Fruit fly (Drosophila melanogaster) whole organism, embryonic: Measurements from ENCODE around the gene CG1640.

ENCODE experiments used
- Antp ChIP-seq: fragments of 200-800 bp; sonication (Bioruptor generic); optimal IDR thresholded peaks from 3 replicates; lab custom pipeline; 2016; ENCODE audit warnings: missing biosample characterization, missing genetic modification characterization
- B-H1 ChIP-seq: fragments of 200-800 bp; sonication (Bioruptor generic); IDR thresholded peaks from 3 replicates; pipeline ENCODE4 v1.3.6; 2022; ENCODE audit warnings: missing biosample characterization, missing genetic modification characterization
- Blimp-1 ChIP-seq: fragments of 200-800 bp; sonication (Bioruptor generic); optimal IDR thresholded peaks from 3 replicates; lab custom pipeline; 2018; ENCODE audit warnings: missing biosample characterization, missing genetic modification characterization, mild to moderate bottlenecking, moderate library complexity, missing genetic modification reagents
- CG10209 ChIP-seq: fragments of 200-800 bp; sonication (Bioruptor generic); optimal IDR thresholded peaks from 3 replicates; lab custom pipeline; 2017; ENCODE audit warnings: missing biosample characterization, mild to moderate bottlenecking, missing genetic modification characterization, missing genetic modification reagents
- CG10462 ChIP-seq: fragments of 200-800 bp; sonication (Bioruptor generic); optimal IDR thresholded peaks from 2 replicates; lab custom pipeline; 2016; ENCODE audit warnings: missing biosample characterization, missing genetic modification characterization
- CG12155 ChIP-seq: fragments of 200-800 bp; sonication (Bioruptor generic); optimal IDR thresholded peaks from 3 replicates; lab custom pipeline; 2016; ENCODE audit warnings: missing biosample characterization, missing genetic modification characterization
- CG13624 ChIP-seq: fragments of 200-800 bp; sonication (Bioruptor generic); optimal IDR thresholded peaks from 2 replicates; lab custom pipeline; 2016; ENCODE audit warnings: missing biosample characterization, missing genetic modification characterization
- CG1647 ChIP-seq: fragments of 200-800 bp; sonication (Bioruptor generic); optimal IDR thresholded peaks from 3 replicates; lab custom pipeline; 2016; ENCODE audit warnings: missing biosample characterization, missing genetic modification characterization
- CG2116 ChIP-seq: fragments of 200-800 bp; sonication (Bioruptor generic); optimal IDR thresholded peaks from 3 replicates; lab custom pipeline; 2018; ENCODE audit warnings: missing biosample characterization, mild to moderate bottlenecking, missing genetic modification characterization
- CG2202 ChIP-seq: fragments of 200-800 bp; sonication (Bioruptor generic); optimal IDR thresholded peaks from 2 replicates; lab custom pipeline; 2018; ENCODE audit warnings: missing biosample characterization, mild to moderate bottlenecking, missing genetic modification characterization
- CG3281 ChIP-seq: fragments of 200-800 bp; sonication (Bioruptor generic); optimal IDR thresholded peaks from 3 replicates; lab custom pipeline; 2017; ENCODE audit warnings: missing biosample characterization, mild to moderate bottlenecking, missing genetic modification characterization
- CG33557 ChIP-seq: fragments of 200-800 bp; sonication (Bioruptor generic); optimal IDR thresholded peaks from 2 replicates; lab custom pipeline; 2019; ENCODE audit warnings: missing biosample characterization, mild to moderate bottlenecking, missing genetic modification characterization, moderate library complexity
- CG4820 ChIP-seq: fragments of 200-800 bp; sonication (Bioruptor generic); optimal IDR thresholded peaks from 3 replicates; lab custom pipeline; 2016; ENCODE audit warnings: missing biosample characterization, missing genetic modification characterization
- CG5953 ChIP-seq: fragments of 200-800 bp; sonication (Bioruptor generic); IDR thresholded peaks from 2 replicates; pipeline ENCODE4 v1.3.6; 2022; ENCODE audit warnings: missing biosample characterization, missing genetic modification characterization
- CG6272 ChIP-seq: fragments of 200-800 bp; sonication (Bioruptor generic); IDR thresholded peaks from 2 replicates; pipeline ENCODE4 v1.3.6; 2022; ENCODE audit warnings: missing biosample characterization, missing genetic modification characterization
- CG6683 ChIP-seq: fragments of 200-800 bp; sonication (Bioruptor generic); optimal IDR thresholded peaks from 2 replicates; lab custom pipeline; 2017; ENCODE audit warnings: missing biosample characterization, mild to moderate bottlenecking, missing genetic modification characterization, missing genetic modification reagents
- CG7372 ChIP-seq: fragments of 200-800 bp; sonication (Bioruptor generic); IDR thresholded peaks from 2 replicates; pipeline ENCODE4 v1.3.6; 2022; ENCODE audit warnings: missing biosample characterization, missing genetic modification characterization
- CG7786 ChIP-seq: fragments of 200-800 bp; sonication (Bioruptor generic); optimal IDR thresholded peaks from 2 replicates; lab custom pipeline; 2016; ENCODE audit warnings: missing biosample characterization, missing genetic modification characterization
- CG7928 ChIP-seq: fragments of 200-800 bp; sonication (Bioruptor generic); optimal IDR thresholded peaks from 2 replicates; lab custom pipeline; 2017; ENCODE audit warnings: missing biosample characterization, mild to moderate bottlenecking, missing genetic modification characterization
- CG8290 ChIP-seq, 3 experiments: fragments of 200-800 bp; sonication (Bioruptor generic); optimal IDR thresholded peaks; 2 replicates each; lab custom pipeline; 2016 to 2019; ENCODE audit warnings: missing biosample characterization in 3 of 3, missing genetic modification characterization in 3 of 3, mild to moderate bottlenecking in 2 of 3, moderate library complexity in 1 of 3
- CG8478 ChIP-seq: fragments of >200 bp; optimal IDR thresholded peaks from 2 replicates; lab custom pipeline; 2018
- CG9437 ChIP-seq: fragments of 200-800 bp; sonication (Bioruptor generic); optimal IDR thresholded peaks from 2 replicates; lab custom pipeline; 2018; ENCODE audit warnings: missing biosample characterization, mild to moderate bottlenecking, missing genetic modification characterization
- Chrac-16 ChIP-seq: fragments of 200-800 bp; sonication (Bioruptor generic); optimal IDR thresholded peaks from 3 replicates; lab custom pipeline; 2016; ENCODE audit warnings: missing biosample characterization, missing genetic modification characterization
- Hand ChIP-seq: fragments of 200-800 bp; sonication (Bioruptor generic); optimal IDR thresholded peaks from 2 replicates; lab custom pipeline; 2017; ENCODE audit warnings: mild to moderate bottlenecking, missing biosample characterization, missing genetic modification reagents, missing genetic modification characterization
- HmgD ChIP-seq: fragments of 200-800 bp; sonication (Bioruptor generic); optimal IDR thresholded peaks from 3 replicates; lab custom pipeline; 2016; ENCODE audit warnings: missing biosample characterization, missing genetic modification characterization
- Hmr ChIP-seq: fragments of 200-800 bp; sonication (Bioruptor generic); optimal IDR thresholded peaks from 3 replicates; lab custom pipeline; 2017; ENCODE audit warnings: mild to moderate bottlenecking, missing biosample characterization, missing genetic modification reagents, missing genetic modification characterization
- Hr78 ChIP-seq, 2 experiments: fragments of 200-800 bp in 1 of 2; fragments of >200 bp in 1 of 2; sonication (Bioruptor generic) in 1 of 2; optimal IDR thresholded peaks; 2 replicates each; lab custom pipeline; 2017 to 2019; ENCODE audit warnings: missing biosample characterization in 2 of 2, missing genetic modification characterization in 2 of 2, mild to moderate bottlenecking in 1 of 2, moderate library complexity in 1 of 2
- Opbp ChIP-seq: fragments of 200-800 bp; sonication (Bioruptor generic); IDR thresholded peaks from 3 replicates; pipeline ENCODE4 v1.3.6; 2022; ENCODE audit warnings: missing biosample characterization, missing genetic modification characterization; ENCODE audit not compliant: partially characterized antibody
- Sox100B ChIP-seq: fragments of 200-800 bp; sonication (Bioruptor generic); optimal IDR thresholded peaks from 3 replicates; lab custom pipeline; 2018; ENCODE audit warnings: missing biosample characterization, mild to moderate bottlenecking, missing genetic modification characterization
- Sox102F ChIP-seq: fragments of 200-800 bp; sonication (Bioruptor generic); optimal IDR thresholded peaks from 2 replicates; lab custom pipeline; 2018; ENCODE audit warnings: missing biosample characterization, mild to moderate bottlenecking, missing genetic modification characterization, moderate library complexity
- Sry-δ ChIP-seq: fragments of 200-800 bp; sonication (Bioruptor generic); optimal IDR thresholded peaks from 2 replicates; lab custom pipeline; 2016; ENCODE audit warnings: missing biosample characterization, missing genetic modification characterization
- YL-1 ChIP-seq: fragments of 200-800 bp; sonication (Bioruptor generic); optimal IDR thresholded peaks from 3 replicates; lab custom pipeline; 2017; ENCODE audit warnings: missing biosample characterization, mild to moderate bottlenecking, missing genetic modification characterization
- ara ChIP-seq: fragments of 200-800 bp; sonication (Bioruptor generic); IDR thresholded peaks from 2 replicates; pipeline ENCODE4 v1.3.6; 2022; ENCODE audit warnings: missing biosample characterization, missing genetic modification characterization
- ash1 ChIP-seq: fragments of 200-800 bp; sonication (Bioruptor generic); optimal IDR thresholded peaks from 2 replicates; lab custom pipeline; 2018; ENCODE audit warnings: missing biosample characterization, mild to moderate bottlenecking, missing genetic modification characterization
- dm ChIP-seq: fragments of 200-800 bp; sonication (Bioruptor generic); optimal IDR thresholded peaks from 3 replicates; lab custom pipeline; 2016; ENCODE audit warnings: missing biosample characterization, missing genetic modification characterization
- eyg ChIP-seq: fragments of 200-800 bp; sonication (Bioruptor generic); optimal IDR thresholded peaks from 3 replicates; lab custom pipeline; 2016; ENCODE audit warnings: missing biosample characterization, missing genetic modification characterization
- jing ChIP-seq: fragments of 200-800 bp; sonication (Bioruptor generic); optimal IDR thresholded peaks from 2 replicates; lab custom pipeline; 2018; ENCODE audit warnings: missing biosample characterization, mild to moderate bottlenecking, missing genetic modification characterization
- jumu ChIP-seq: fragments of 200-800 bp; sonication (Bioruptor generic); optimal IDR thresholded peaks from 3 replicates; lab custom pipeline; 2016; ENCODE audit warnings: missing biosample characterization, missing genetic modification characterization
- lbe ChIP-seq: fragments of 200-800 bp; sonication (Bioruptor generic); optimal IDR thresholded peaks from 2 replicates; lab custom pipeline; 2016; ENCODE audit warnings: missing biosample characterization, mild to moderate bottlenecking, missing genetic modification characterization
- nom ChIP-seq: fragments of 200-800 bp; sonication (Bioruptor generic); optimal IDR thresholded peaks from 2 replicates; lab custom pipeline; 2017; ENCODE audit warnings: missing biosample characterization, missing genetic modification characterization, mild to moderate bottlenecking, moderate library complexity, missing genetic modification reagents
- pan ChIP-seq, 4 experiments: fragments of >200 bp in 3 of 4; fragments of 200-800 bp in 1 of 4; sonication (Bioruptor generic) in 1 of 4; optimal IDR thresholded peaks in 3 of 4; IDR thresholded peaks in 1 of 4; 2 replicates each; pipeline versions ENCODE4 v1.3.6 to Lab custom; 2017 to 2022; ENCODE audit warnings: missing biosample characterization in 2 of 4, missing genetic modification characterization in 2 of 4, mixed read lengths in 1 of 4
- repo ChIP-seq: fragments of 200-800 bp; sonication (Bioruptor generic); optimal IDR thresholded peaks from 2 replicates; lab custom pipeline; 2016; ENCODE audit warnings: missing biosample characterization, missing genetic modification characterization
- rib ChIP-seq: fragments of 200-800 bp; sonication (Bioruptor generic); IDR thresholded peaks from 2 replicates; pipeline ENCODE4 v1.3.6; 2022; ENCODE audit warnings: missing biosample characterization, missing genetic modification characterization
- stc ChIP-seq: fragments of 200-800 bp; sonication (Bioruptor generic); IDR thresholded peaks from 2 replicates; pipeline ENCODE4 v1.3.6; 2022; ENCODE audit warnings: missing biosample characterization, missing genetic modification characterization
- trh ChIP-seq: fragments of 200-800 bp; sonication (Bioruptor generic); optimal IDR thresholded peaks from 2 replicates; lab custom pipeline; 2016; ENCODE audit warnings: missing biosample characterization, missing genetic modification characterization
- twi ChIP-seq: fragments of 200-800 bp; optimal IDR thresholded peaks from 2 replicates; lab custom pipeline; 2019; ENCODE audit warnings: missing biosample characterization, mild to moderate bottlenecking, missing genetic modification characterization, moderate library complexity
- yki ChIP-seq: fragments of >200 bp; optimal IDR thresholded peaks from 3 replicates; lab custom pipeline; 2018
- zen ChIP-seq: fragments of 200-800 bp; sonication (Bioruptor generic); optimal IDR thresholded peaks from 3 replicates; lab custom pipeline; 2018; ENCODE audit warnings: missing biosample characterization, mild to moderate bottlenecking, missing genetic modification characterization, moderate library complexity
- zen2 ChIP-seq: fragments of 200-800 bp; sonication (Bioruptor generic); IDR thresholded peaks from 3 replicates; pipeline ENCODE4 v1.3.6; 2022; ENCODE audit warnings: missing biosample characterization, missing genetic modification characterization; ENCODE audit not compliant: partially characterized antibody

The CG1640 gene

DNA sequence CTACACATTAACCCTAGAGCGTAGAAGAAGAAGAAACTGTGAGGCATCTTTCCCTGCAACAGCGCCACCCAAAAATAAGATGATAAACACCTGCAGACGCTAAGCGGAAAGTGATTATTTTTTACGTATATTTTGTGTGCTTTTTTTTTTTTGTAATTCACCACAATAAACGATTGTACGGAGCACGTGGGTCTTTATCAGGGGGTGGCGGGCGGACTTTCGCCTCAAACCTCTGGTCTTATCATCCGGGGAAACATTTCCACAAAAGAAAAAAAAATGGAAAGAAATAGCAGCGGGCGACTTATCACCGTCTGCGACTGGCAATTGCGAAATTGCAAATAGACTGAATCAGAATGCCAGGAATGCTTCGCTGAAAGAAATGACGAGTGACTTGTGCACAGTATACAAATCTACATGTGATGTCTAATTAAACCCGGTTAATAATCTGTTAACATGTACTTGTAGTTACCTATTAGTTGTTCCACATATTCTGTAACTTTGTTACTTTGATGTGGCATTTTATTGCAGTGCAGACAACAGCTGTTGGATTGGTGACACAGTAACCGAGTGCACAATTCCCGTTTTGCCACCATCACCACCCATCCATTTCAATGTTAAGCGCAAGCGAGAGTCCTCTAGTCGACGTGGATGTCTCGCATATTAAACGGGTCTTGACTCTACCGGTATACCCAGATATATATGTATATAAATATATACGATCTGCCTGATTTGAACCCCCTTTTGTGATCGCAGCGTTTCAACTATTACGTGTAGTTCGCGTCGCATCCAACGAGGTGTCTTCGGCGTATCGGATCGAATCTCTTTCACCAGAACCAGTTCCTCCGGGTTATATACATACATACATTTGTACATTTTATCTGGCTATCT, 38.3 kb upstream of the CG1640 start (continued):
- TF ChIP-seq Sry-δ (GFP tag; lab: Kevin White, UChicago) (no peak), HmgD (GFP tag; lab: Kevin White, UChicago) (no peak), B-H1 (peak; percentile 29; the same call in 1 of the 3 replicates), ara (GFP tag; lab: Robert Waterston, UW) (no peak), CG6683 (no peak), CG7928 (GFP tag; lab: Kevin White, UChicago) (no peak), CG10462 (GFP tag; lab: Kevin White, UChicago) (no peak), dm (GFP tag; lab: Kevin White, UChicago) (no peak), yki (no peak), jumu (GFP tag; lab: Kevin White, UChicago) (no peak), CG7372 (GFP tag; lab: Robert Waterston, UW) (no peak), Hand (no peak), Opbp (GFP tag; lab: Robert Waterston, UW) (no peak), CG10209 (GFP tag; lab: Kevin White, UChicago) (no peak), repo (GFP tag; lab: Kevin White, UChicago) (no peak), Chrac-16 (GFP tag; lab: Kevin White, UChicago) (no peak), nom (peak; percentile 62), eyg (GFP tag; lab: Kevin White, UChicago) (no peak), Antp (GFP tag; lab: Kevin White, UChicago) (peak; percentile 5), YL-1 (GFP tag; lab: Kevin White, UChicago) (no peak), CG8478 (lab: Kevin White, UChicago) (no peak), CG5953 (GFP tag; lab: Robert Waterston, UW) (no peak), Hmr (GFP tag; lab: Kevin White, UChicago) (no peak), CG3281 (no peak), CG2116 (no peak), twi (tag; lab: Kevin White, UChicago) (no peak), CG12155 (GFP tag; lab: Kevin White, UChicago) (no peak), CG6272 (GFP tag; lab: Robert Waterston, UW) (no peak), CG8290 (GFP tag; optimal IDR thresholded peaks at IDR 0.05; lab: Kevin White, UChicago) (peak; percentile 5), CG8290 (tag; optimal IDR thresholded peaks at IDR 0.05; lab: Kevin White, UChicago) (peak in 1 of 2 experiments; percentile 70), trh (GFP tag; lab: Kevin White, UChicago) (no peak), lbe (GFP tag; lab: Kevin White, UChicago) (peak; percentile 61), zen2 (GFP tag; lab: Robert Waterston, UW) (no peak), Blimp-1 (peak; percentile 28), stc (GFP tag; lab: Robert Waterston, UW) (no peak), Hr78 (GFP tag; optimal IDR thresholded peaks at IDR 0.05; lab: Kevin White, UChicago) (no peak), Sox100B (GFP tag; lab: Kevin White, UChicago) (no peak), CG9437 (GFP tag; lab: Kevin White, UChicago) (no peak), jing (GFP tag; lab: Kevin White, UChicago) (no peak), CG13624 (GFP tag; lab: Kevin White, UChicago) (no peak), CG4820 (GFP tag; lab: Kevin White, UChicago) (no peak), Sox102F (GFP tag; lab: Kevin White, UChicago) (peak; percentile 48), zen (no peak), rib (no peak), ash1 (GFP tag; lab: Kevin White, UChicago) (no peak), CG7786 (GFP tag; lab: Kevin White, UChicago) (peak; percentile 1), CG33557 (GFP tag; lab: Kevin White, UChicago) (no peak), CG2202 (tag; lab: Kevin White, UChicago) (no peak), CG1647 (GFP tag; lab: Kevin White, UChicago) (no peak), pan (optimal IDR thresholded peaks at IDR 0.05; lab: Kevin White, UChicago) (no peak), pan (GFP tag; optimal IDR thresholded peaks at IDR 0.05 in 1 of 2, IDR thresholded peaks at IDR 0.05 in 1 of 2) (peak in 1 of 2 experiments; percentile 38)
